Worm (Caenorhabditis elegans) whole organism, L4/young adult: Measurements from ENCODE around the gene col-74.
A peak's percentile ranks its signal among the peaks of the same experiment; 100 is the strongest.
"Not testable (repeated sequence)": the region's sequence is repeated elsewhere in the genome, so short reads cannot be mapped to it uniquely, and the experiment has no call there.

Experiments used
- W03F9.2 ChIP-seq: fragments of 150-350 bp; optimal IDR thresholded peaks from 2 replicates; lab custom pipeline; 2014; ENCODE audit warnings: missing biosample characterization, missing genetic modification characterization
- dao-5 ChIP-seq: sonication (generic microtip); optimal IDR thresholded peaks from 2 replicates; lab custom pipeline; 2016; ENCODE audit warnings: missing genotype, missing genetic modification characterization, moderate library complexity, missing compliant biosample characterization
- him-1 ChIP-seq: sonication (generic microtip); optimal IDR thresholded peaks from 2 replicates; lab custom pipeline; 2016; ENCODE audit warnings: missing genotype, missing genetic modification reagents, missing genetic modification characterization, missing compliant biosample characterization

The col-74 gene

DNA sequence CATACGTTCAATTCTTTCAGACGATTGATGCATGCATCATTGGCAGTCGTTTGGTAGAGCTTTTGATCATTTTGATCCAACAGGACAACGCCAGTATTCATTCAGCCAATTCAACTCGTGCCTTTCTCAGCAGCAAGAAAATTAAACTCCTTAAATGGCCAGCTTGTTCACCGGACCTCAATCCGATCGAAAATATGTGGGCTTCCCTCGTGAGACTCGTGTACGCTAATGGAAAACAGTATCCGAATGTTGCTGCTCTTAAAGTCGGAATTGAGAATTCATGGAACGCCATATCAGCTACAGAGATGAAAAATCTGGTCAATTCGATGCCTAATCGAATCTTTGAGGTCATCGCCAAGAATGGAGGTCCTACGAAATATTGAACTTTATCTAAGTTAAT, 14.8 kb upstream of the col-74 start, which contains the start of gene wago-5:
Gene wago-5 (minus strand): TSS at position 101 of the 400 bp plus-strand sequence.
- TF ChIP-seq dao-5, him-1, W03F9.2 (tag; lab: Kevin White, UChicago): not testable (repeated sequence)

ce11 chrII:5816346-5816745, 13.8 kb upstream of the col-74 start, which contains the start of gene ZK1248.20:
Gene ZK1248.20, plus strand, starts transcription at chrII:5816646.
- TF ChIP-seq him-1 (tag; lab: Kevin White, UChicago) (no peak), W03F9.2 (tag; lab: Kevin White, UChicago) (no peak), dao-5 (tag; lab: Kevin White, UChicago) (no peak)

DNA sequence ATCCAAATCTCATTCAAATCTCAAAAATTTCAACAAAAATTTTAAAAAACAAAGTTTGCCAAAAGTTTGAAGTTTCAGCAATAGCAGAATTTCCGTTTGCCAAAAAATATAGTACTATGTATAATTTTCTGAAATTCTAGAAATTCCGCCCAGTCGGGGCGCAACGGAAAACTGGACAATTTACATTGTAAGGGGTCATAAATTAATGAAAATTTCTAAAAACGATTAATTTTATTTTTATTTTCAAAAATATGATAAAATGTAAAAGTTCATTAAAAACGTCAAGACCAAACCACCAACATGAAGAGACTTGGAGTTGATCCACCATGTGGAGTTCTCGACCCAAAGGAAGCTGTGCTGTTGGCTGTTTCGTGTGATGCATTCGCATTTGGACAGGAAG, 11.9 kb upstream of the col-74 start, which contains the start of gene ZK1248.4:
Gene ZK1248.4 (plus strand): TSS at position 301 of the 400 bp plus-strand sequence.
- TF ChIP-seq W03F9.2 (tag; lab: Kevin White, UChicago): no peak
- TF ChIP-seq him-1 (tag; lab: Kevin White, UChicago): no peak
- TF ChIP-seq dao-5 (tag; lab: Kevin White, UChicago): no peak

- no peak for TF ChIP-seq dao-5 (tag; lab: Kevin White, UChicago)
- TF ChIP-seq him-1 (tag; lab: Kevin White, UChicago): no peak
- TF ChIP-seq W03F9.2 (tag; lab: Kevin White, UChicago): peak; percentile 61
These were observed 10.5 kb upstream of the col-74 start for ce11 chrII:5819655-5820054.

DNA sequence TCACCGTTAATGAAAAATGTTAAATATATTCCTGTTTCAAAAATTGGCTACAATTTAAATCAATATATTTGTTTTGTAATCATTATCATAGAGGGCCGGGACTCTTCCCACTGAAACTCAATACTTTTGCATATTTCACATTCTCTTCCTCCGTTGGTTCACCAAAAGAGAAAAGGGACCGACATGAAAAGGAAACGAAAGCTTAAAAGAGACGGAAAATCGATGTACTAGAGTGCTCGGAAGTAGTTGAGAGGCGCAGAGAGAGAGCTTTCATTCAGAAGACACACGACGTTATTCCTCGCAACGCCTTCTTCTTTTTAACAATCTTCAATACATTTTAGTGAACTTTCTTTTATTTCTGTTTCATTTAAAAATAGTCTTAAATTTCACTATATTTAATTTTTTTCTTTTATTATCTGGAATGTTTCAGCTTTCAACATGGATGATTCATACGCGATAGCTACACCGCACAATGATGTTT, 9.9 kb upstream of the col-74 start, which contains the start of gene ehs-1:
Gene ehs-1 (plus strand): TSS at position 431 of the 481 bp plus-strand sequence.
- TF ChIP-seq W03F9.2 (tag; lab: Kevin White, UChicago) (no peak), dao-5 (tag; lab: Kevin White, UChicago) (no peak), him-1 (tag; lab: Kevin White, UChicago) (no peak)

DNA sequence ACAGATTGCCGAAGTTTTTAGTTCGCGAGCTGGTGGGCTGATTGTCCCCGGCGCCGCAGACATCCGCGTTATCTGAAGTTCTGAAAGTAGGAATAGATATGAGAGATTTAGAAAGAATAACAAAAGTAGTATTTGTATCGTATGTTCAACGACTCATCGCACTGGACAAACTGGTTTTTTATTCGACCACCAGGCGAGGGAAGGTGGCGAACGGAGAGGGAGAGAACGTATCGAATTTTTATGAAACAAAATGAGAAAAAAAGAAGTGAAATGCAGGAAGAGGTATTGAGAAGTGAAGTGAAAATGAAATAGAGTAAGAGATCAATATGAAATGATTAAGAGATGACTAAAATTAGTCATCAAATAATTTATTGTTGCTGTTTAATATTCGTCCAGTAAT, 2.8 kb upstream of the col-74 start, which contains the start of gene tbc-2:
Gene tbc-2 (minus strand): TSS at position 80 of the 400 bp plus-strand sequence.
- TF ChIP-seq him-1 (tag; lab: Kevin White, UChicago) (no peak), dao-5 (tag; lab: Kevin White, UChicago) (no peak)

- TF ChIP-seq him-1 (tag; lab: Kevin White, UChicago): no peak
- TF ChIP-seq dao-5 (tag; lab: Kevin White, UChicago): no peak
- TF ChIP-seq W03F9.2 (tag; lab: Kevin White, UChicago): no peak
These were observed 1.7 kb upstream of the col-74 start, which contains the start of gene ZK1248.11 for ce11 chrII:5828486-5828885. Gene ZK1248.11, minus strand, starts transcription at chrII:5828586.

DNA sequence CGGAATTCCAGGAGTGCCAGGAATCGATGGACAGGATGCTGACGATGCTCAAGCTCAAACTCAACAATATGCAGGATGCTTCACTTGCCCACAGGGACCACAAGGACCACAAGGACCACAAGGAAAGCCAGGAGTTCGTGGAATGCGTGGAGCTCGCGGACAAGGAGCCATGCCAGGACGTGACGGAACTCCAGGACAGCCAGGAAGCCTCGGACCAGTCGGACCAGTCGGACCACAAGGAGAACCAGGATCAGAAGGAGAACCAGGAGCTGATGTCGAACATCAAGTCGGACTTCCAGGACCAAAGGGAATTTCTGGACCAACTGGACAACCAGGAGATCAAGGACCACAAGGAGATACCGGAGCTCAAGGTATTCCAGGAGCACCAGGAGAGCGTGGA, 1.2 kb downstream of the col-74 start:
- TF ChIP-seq him-1 (tag; lab: Kevin White, UChicago) (no peak), W03F9.2 (tag; lab: Kevin White, UChicago) (no peak), dao-5 (tag; lab: Kevin White, UChicago) (no peak)

ce11 chrII:5833136-5833535, 3.0 kb downstream of the col-74 start, which contains the start of gene gtap-1:
Gene gtap-1, minus strand, starts transcription at chrII:5833236.
- TF ChIP-seq W03F9.2 (tag; lab: Kevin White, UChicago) (no peak), dao-5 (tag; lab: Kevin White, UChicago) (no peak), him-1 (tag; lab: Kevin White, UChicago) (no peak)

- TF ChIP-seq W03F9.2 (tag; lab: Kevin White, UChicago) (no peak), him-1 (tag; lab: Kevin White, UChicago) (no peak), dao-5 (tag; lab: Kevin White, UChicago) (no peak)
These were observed 5.0 kb downstream of the col-74 start for ce11 chrII:5835146-5835545.

ce11 chrII:5836153-5836719, 6.1 kb downstream of the col-74 start, which contains the start of gene fzo-1:
Gene fzo-1, minus strand, starts transcription at chrII:5836203.
- no peak for TF ChIP-seq him-1 (tag; lab: Kevin White, UChicago)
- peak; percentile 34 for TF ChIP-seq W03F9.2 (tag; lab: Kevin White, UChicago)

DNA sequence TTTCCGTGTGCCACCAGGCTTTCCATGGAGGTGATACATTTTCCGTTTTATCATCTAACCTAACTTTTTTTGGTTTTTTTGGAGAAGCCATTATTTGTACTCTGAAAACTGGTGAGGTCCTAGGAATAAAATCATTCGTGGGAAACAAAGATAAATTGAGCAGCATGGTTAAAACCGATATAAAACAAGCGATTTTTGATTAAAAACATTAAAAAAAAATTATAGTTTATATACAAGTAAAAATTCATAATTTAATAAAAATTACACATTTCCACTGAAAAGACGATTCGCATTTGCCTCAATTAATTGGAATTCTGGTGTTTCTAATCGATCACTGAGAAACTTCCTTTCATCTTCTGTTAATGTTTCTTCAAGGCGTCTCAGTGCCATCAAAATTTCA, 8.3 kb downstream of the col-74 start, which contains the start of gene ZK1248.15:
Gene ZK1248.15 (minus strand): TSS at position 101 of the 400 bp plus-strand sequence.
- no peak for TF ChIP-seq dao-5 (tag; lab: Kevin White, UChicago)
- TF ChIP-seq W03F9.2 (tag; lab: Kevin White, UChicago): no peak

DNA sequence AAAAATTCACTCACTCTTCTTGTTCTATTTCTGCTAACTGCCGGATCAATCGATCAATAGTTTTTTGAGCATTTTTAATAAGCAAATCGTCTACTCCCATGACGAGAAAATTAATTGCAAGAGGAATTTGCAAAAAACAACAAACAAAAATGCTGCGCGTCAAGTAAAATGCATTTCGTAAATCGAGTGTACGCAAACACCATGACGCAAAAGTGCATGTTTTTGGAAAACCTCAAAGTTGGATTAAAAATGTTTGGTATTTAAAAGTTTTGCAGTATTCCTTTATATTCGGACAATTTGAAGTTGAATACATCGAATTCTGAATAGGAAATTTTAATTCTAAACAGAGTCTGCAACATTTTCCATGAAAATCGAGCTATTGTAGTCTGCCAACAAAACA, 9.1 kb downstream of the col-74 start, which contains the start of gene ZK1248.19:
Gene ZK1248.19 (minus strand): TSS at position 188 of the 400 bp plus-strand sequence.
- TF ChIP-seq him-1 (tag; lab: Kevin White, UChicago) (no peak), W03F9.2 (tag; lab: Kevin White, UChicago) (peak; percentile 38)
